Worm (Caenorhabditis elegans) whole organism, L4 larva: ENCODE measurements around the gene C27D6.15.

Experiments
- D1046.2 ChIP-seq: fragments of 200-800 bp; sonication (Bioruptor generic); IDR thresholded peaks from 2 replicates; pipeline ENCODE4 v1.3.6; 2022; ENCODE audit warnings: missing genetic modification characterization, missing compliant biosample characterization
- F49E8.2 ChIP-seq: sonication (generic microtip); optimal IDR thresholded peaks from 2 replicates; lab custom pipeline; 2016; ENCODE audit warnings: missing compliant biosample characterization, mild to moderate bottlenecking, missing genetic modification characterization, borderline replicate concordance
- Y75B8A.6 ChIP-seq: fragments of 200-800 bp; sonication (Bioruptor generic); IDR thresholded peaks from 2 replicates; pipeline ENCODE4 v1.3.6; 2022; ENCODE audit warnings: missing genetic modification reagents, missing genetic modification characterization, missing compliant biosample characterization
- aha-1 ChIP-seq: fragments of 150-350 bp; peaks from one replicate; lab custom pipeline; 2014; ENCODE audit warnings: missing biosample characterization, missing genetic modification characterization
- aly-2 ChIP-seq: sonication (generic microtip); optimal IDR thresholded peaks from 2 replicates; lab custom pipeline; 2018; ENCODE audit warnings: missing biosample characterization, missing genetic modification characterization
- attf-4 ChIP-seq: sonication (generic microtip); optimal IDR thresholded peaks from 3 replicates; lab custom pipeline; 2017; ENCODE audit warnings: missing biosample characterization, missing genetic modification characterization
- ceh-28 ChIP-seq: fragments of 150-350 bp; optimal IDR thresholded peaks from 2 replicates; lab custom pipeline; 2014; ENCODE audit warnings: missing biosample characterization, missing genetic modification reagents, missing genetic modification characterization
- ceh-62 ChIP-seq: sonication (generic microtip); optimal IDR thresholded peaks from 2 replicates; lab custom pipeline; 2017; ENCODE audit warnings: missing biosample characterization, missing genetic modification characterization
- cey-2 ChIP-seq: sonication (generic microtip); optimal IDR thresholded peaks from 3 replicates; lab custom pipeline; 2017; ENCODE audit warnings: missing genetic modification characterization, mild to moderate bottlenecking, missing compliant biosample characterization, antibody characterized with exemption, borderline replicate concordance; ENCODE audit not compliant: insufficient read depth
- ctbp-1 ChIP-seq: fragments of 200-800 bp; sonication (Bioruptor generic); IDR thresholded peaks from 2 replicates; pipeline ENCODE4 v1.3.6; 2022; ENCODE audit warnings: missing genetic modification reagents, missing genetic modification characterization, missing compliant biosample characterization
- daf-16 ChIP-seq, 3 experiments: sonication (generic microtip); optimal IDR thresholded peaks; 2 replicates each; lab custom pipeline; 2016 to 2017; ENCODE audit warnings: missing genetic modification characterization in 3 of 3, missing genetic modification reagents in 3 of 3, mild to moderate bottlenecking in 2 of 3, missing compliant biosample characterization in 2 of 3, missing biosample characterization in 1 of 3, moderate library complexity in 1 of 3
- dmd-6 ChIP-seq: fragments of 200-800 bp; sonication (Bioruptor generic); IDR thresholded peaks from 2 replicates; pipeline ENCODE4 v1.3.6; 2022; ENCODE audit warnings: missing genetic modification reagents, missing genetic modification characterization, missing compliant biosample characterization
- dpl-1 ChIP-seq: fragments of 150-350 bp; optimal IDR thresholded peaks from 2 replicates; lab custom pipeline; 2014; ENCODE audit warnings: missing biosample characterization, missing genetic modification reagents, missing genetic modification characterization
- egl-43 ChIP-seq: fragments of 200-800 bp; sonication (Bioruptor generic); IDR thresholded peaks from 2 replicates; pipeline ENCODE4 v1.3.6; 2022; ENCODE audit warnings: missing genetic modification reagents, missing genetic modification characterization, missing compliant biosample characterization
- fkh-10 ChIP-seq: fragments of 150-350 bp; optimal IDR thresholded peaks from 2 replicates; lab custom pipeline; 2014; ENCODE audit warnings: missing biosample characterization, missing genetic modification reagents, missing genetic modification characterization
- fos-1 ChIP-seq: fragments of 150-350 bp; optimal IDR thresholded peaks from 2 replicates; lab custom pipeline; 2014; ENCODE audit warnings: missing biosample characterization, missing genetic modification characterization
- gei-8 ChIP-seq: fragments of 200-800 bp; sonication (Bioruptor generic); optimal IDR thresholded peaks from 2 replicates; lab custom pipeline; 2018; ENCODE audit warnings: mild to moderate bottlenecking, missing genetic modification characterization, missing compliant biosample characterization
- hif-1 ChIP-seq, 2 experiments: sonication (generic microtip); optimal IDR thresholded peaks; 2 replicates each; lab custom pipeline; 2016 to 2017; ENCODE audit warnings: missing compliant biosample characterization in 2 of 2, missing genetic modification characterization in 2 of 2, missing genetic modification reagents in 2 of 2, missing genotype in 2 of 2, mild to moderate bottlenecking in 1 of 2
- jun-1 ChIP-seq: fragments of 150-350 bp; optimal IDR thresholded peaks from 2 replicates; lab custom pipeline; 2014; ENCODE audit warnings: missing biosample characterization, missing genetic modification reagents, missing genetic modification characterization
- lin-1 ChIP-seq: fragments of 200-800 bp; sonication (Bioruptor generic); IDR thresholded peaks from 2 replicates; pipeline ENCODE4 v1.3.6; 2022; ENCODE audit warnings: missing genetic modification reagents, missing genetic modification characterization, missing compliant biosample characterization
- lin-15B ChIP-seq: fragments of 150-350 bp; sonication (generic microtip); optimal IDR thresholded peaks from 3 replicates; lab custom pipeline; 2014; ENCODE audit warnings: missing biosample characterization, missing genetic modification characterization
- lsy-2 ChIP-seq, 2 experiments: fragments of 150-350 bp in 1 of 2; sonication (generic microtip) in 1 of 2; optimal IDR thresholded peaks; 2 replicates each; lab custom pipeline; 2014 to 2017; ENCODE audit warnings: missing biosample characterization in 2 of 2, missing genetic modification characterization in 2 of 2
- madf-5 ChIP-seq, 2 experiments: fragments of 200-800 bp; sonication (Bioruptor generic); IDR thresholded peaks; 2 replicates each; pipeline ENCODE4 v1.3.6; 2022; ENCODE audit warnings: missing compliant biosample characterization in 2 of 2, missing genetic modification characterization in 2 of 2
- mdl-1 ChIP-seq, 2 experiments: fragments of 150-350 bp in 1 of 2; sonication (generic microtip) in 1 of 2; optimal IDR thresholded peaks; 2 replicates each; lab custom pipeline; 2014 to 2017; ENCODE audit warnings: missing biosample characterization in 2 of 2, missing genetic modification characterization in 2 of 2
- nhr-102 ChIP-seq: sonication (generic microtip); optimal IDR thresholded peaks from 2 replicates; lab custom pipeline; 2016; ENCODE audit warnings: mild to moderate bottlenecking, missing genetic modification characterization, moderate library complexity, missing compliant biosample characterization
- nhr-11 ChIP-seq: fragments of 150-350 bp; optimal IDR thresholded peaks from 2 replicates; lab custom pipeline; 2014; ENCODE audit warnings: missing biosample characterization, missing genetic modification characterization
- nhr-237 ChIP-seq: sonication (generic microtip); optimal IDR thresholded peaks from 2 replicates; lab custom pipeline; 2017; ENCODE audit warnings: missing biosample characterization, missing genetic modification characterization
- nhr-48 ChIP-seq: sonication (generic microtip); optimal IDR thresholded peaks from 2 replicates; lab custom pipeline; 2016; ENCODE audit warnings: mild to moderate bottlenecking, missing genetic modification characterization, missing compliant biosample characterization
- nhr-6 ChIP-seq: fragments of 150-350 bp; optimal IDR thresholded peaks from 2 replicates; lab custom pipeline; 2014; ENCODE audit warnings: missing biosample characterization, missing genetic modification characterization
- sdz-12 ChIP-seq: fragments of 200-800 bp; sonication (Bioruptor generic); optimal IDR thresholded peaks from 2 replicates; lab custom pipeline; 2018; ENCODE audit warnings: mild to moderate bottlenecking, missing genetic modification characterization, missing compliant biosample characterization
- set-16 ChIP-seq: fragments of 200-800 bp; sonication (Bioruptor generic); IDR thresholded peaks from 2 replicates; pipeline ENCODE4 v1.3.6; 2022; ENCODE audit warnings: missing genetic modification reagents, missing genetic modification characterization, missing compliant biosample characterization
- snpc-1.2 ChIP-seq: fragments of 200-800 bp; sonication (Bioruptor generic); IDR thresholded peaks from 2 replicates; pipeline ENCODE4 v1.3.6; 2022; ENCODE audit warnings: missing genetic modification reagents, missing genetic modification characterization, missing compliant biosample characterization
- snpc-4 ChIP-seq: fragments of 150-350 bp; optimal IDR thresholded peaks from 2 replicates; lab custom pipeline; 2014; ENCODE audit warnings: missing biosample characterization, missing genetic modification characterization
- tag-97 ChIP-seq: fragments of 200-800 bp; sonication (Bioruptor generic); IDR thresholded peaks from 2 replicates; pipeline ENCODE4 v1.3.6; 2022; ENCODE audit warnings: missing genetic modification characterization, missing compliant biosample characterization
- unc-62 ChIP-seq, 3 experiments: fragments of 150-350 bp in 1 of 3; sonication (generic microtip); optimal IDR thresholded peaks in 2 of 3; peaks in 1 of 3; 1 replicate in 1 of 3; 2 replicates in 2 of 3; lab custom pipeline; 2014 to 2017; ENCODE audit warnings: missing biosample characterization in 3 of 3, missing genetic modification characterization in 3 of 3, missing genetic modification reagents in 3 of 3, missing genotype in 1 of 3

C27D6.15 gene

ce11 chrII:5166738-5167137 is 5.0 kb upstream of the C27D6.15 start, which contains the start of gene srb-3:
Gene srb-3 (minus strand): TSS chrII:5166838.
- TF ChIP-seq lin-15B (tag; lab: Kevin White, UChicago) (no peak), fos-1 (no peak), cey-2 (no peak), tag-97 (no peak), lin-1 (no peak), egl-43 (GFP tag; lab: Robert Waterston, UW) (no peak), snpc-4 (no peak), nhr-11 (tag; lab: Kevin White, UChicago) (no peak), fkh-10 (GFP tag; lab: Kevin White, UChicago) (no peak), ceh-28 (no peak), sdz-12 (GFP tag; lab: Kevin White, UChicago) (no peak), attf-4 (tag; lab: Kevin White, UChicago) (no peak)

- TF ChIP-seq unc-62 (GFP tag; optimal IDR thresholded peaks at IDR 0.05 in 1 of 2; lab: Kevin White, UChicago) (peak in 1 of 2 experiments; percentile 15), unc-62 (tag; optimal IDR thresholded peaks at IDR 0.05; lab: Kevin White, UChicago) (no peak), madf-5 (GFP tag; IDR thresholded peaks at IDR 0.05; lab: Robert Waterston, UW) (no peak)
- TF ChIP-seq, all 104 proteins: peak for 1
Measured at ce11 chrII:5170932-5171331, 778 bp upstream of the C27D6.15 start, which contains the start of gene srb-1. Gene srb-1 (minus strand): TSS chrII:5171032.

DNA sequence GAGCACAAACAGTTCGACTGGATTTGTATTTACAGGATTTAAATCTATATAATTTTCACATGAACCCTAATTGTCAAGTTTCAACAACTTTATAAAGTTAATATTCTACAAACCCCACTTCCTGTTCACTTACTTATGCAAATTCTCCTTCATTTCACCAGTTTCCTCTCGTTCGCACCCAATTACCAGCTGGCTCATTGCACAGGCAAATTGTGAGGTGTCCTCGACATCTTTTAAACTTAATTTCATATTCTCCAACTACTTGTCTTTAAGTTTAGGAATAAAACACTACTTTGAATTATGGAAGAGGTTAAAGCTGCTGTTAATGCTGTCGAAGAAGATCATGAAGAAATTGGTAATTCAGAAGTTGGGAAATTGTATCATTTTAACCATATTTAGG is 741 bp downstream of the C27D6.15 start, which contains the start of gene C27D6.1:
TSS of gene C27D6.1 (plus strand) at position 301 of the 400 bp plus-strand sequence.
- TF ChIP-seq ctbp-1 (GFP tag; lab: Robert Waterston, UW): no peak
- TF ChIP-seq aha-1 (tag; lab: Kevin White, UChicago): peak; percentile 5
- TF ChIP-seq unc-62 (GFP tag; optimal IDR thresholded peaks at IDR 0.05 in 1 of 2; lab: Kevin White, UChicago): peak in 1 of 2 experiments; percentile 74
- no peak for TF ChIP-seq unc-62 (tag; optimal IDR thresholded peaks at IDR 0.05; lab: Kevin White, UChicago)

DNA sequence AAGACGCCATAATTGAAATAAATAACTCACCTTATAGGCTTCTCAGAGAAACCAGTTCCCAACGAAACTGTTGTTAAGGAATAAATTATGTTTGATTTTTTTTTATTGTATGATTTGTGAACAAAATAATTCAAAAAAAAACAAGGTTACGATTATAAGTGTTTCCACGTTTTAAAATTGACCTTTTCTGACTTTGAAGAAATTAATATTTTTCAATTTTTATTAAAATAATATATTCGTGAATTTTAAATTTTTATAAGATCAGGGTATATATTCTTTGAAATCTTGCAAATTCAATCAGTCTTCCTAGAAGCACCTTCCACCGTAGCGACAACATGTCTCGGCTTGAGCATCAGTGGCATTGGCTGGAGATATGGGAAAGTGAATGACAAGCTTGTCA is 2.7 kb downstream of the C27D6.15 start, which contains the start of gene C27D6.3:
TSS of gene C27D6.3 (minus strand) at position 101 of the 400 bp plus-strand sequence.
- no peak for TF ChIP-seq daf-16 (GFP tag; optimal IDR thresholded peaks at IDR 0.05; lab: Kevin White, UChicago)
- no peak for TF ChIP-seq daf-16 (tag; optimal IDR thresholded peaks at IDR 0.05; lab: Kevin White, UChicago)
- TF ChIP-seq nhr-6 (tag; lab: Kevin White, UChicago): no peak
- no peak for TF ChIP-seq hif-1 (tag; optimal IDR thresholded peaks at IDR 0.05; lab: Kevin White, UChicago)
- no peak for TF ChIP-seq snpc-4
- no peak for TF ChIP-seq nhr-48 (tag; lab: Kevin White, UChicago)
- TF ChIP-seq dmd-6: no peak
- no peak for TF ChIP-seq D1046.2 (GFP tag; lab: Robert Waterston, UW)
- TF ChIP-seq nhr-102 (tag; lab: Kevin White, UChicago): no peak
- TF ChIP-seq nhr-237 (tag; lab: Kevin White, UChicago): no peak
- TF ChIP-seq F49E8.2 (tag; lab: Kevin White, UChicago): no peak
- TF ChIP-seq jun-1 (tag; lab: Kevin White, UChicago): no peak
- no peak for TF ChIP-seq ceh-62 (tag; lab: Kevin White, UChicago)
- no peak for TF ChIP-seq snpc-1.2 (GFP tag; lab: Robert Waterston, UW)
- TF ChIP-seq Y75B8A.6: no peak

DNA sequence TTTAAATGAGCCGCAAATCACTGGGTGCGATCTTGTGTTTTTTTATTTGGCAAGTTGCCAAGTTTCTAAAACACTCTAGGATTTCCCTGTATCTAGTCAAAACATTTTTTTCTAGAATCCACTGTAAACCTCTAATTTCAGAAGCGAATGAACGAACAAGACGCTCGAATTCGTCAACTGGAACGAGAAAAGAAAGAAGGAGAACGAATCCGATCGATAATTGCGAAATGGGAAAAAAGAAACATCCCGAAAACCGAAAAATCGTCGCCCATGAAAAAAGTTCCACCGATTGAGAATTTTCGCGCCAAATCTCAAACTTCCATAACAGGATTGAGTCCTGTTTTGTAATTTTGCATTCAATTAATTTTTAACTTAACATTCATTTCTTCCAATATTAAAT is 5.2 kb downstream of the C27D6.15 start:
- TF ChIP-seq dpl-1 (GFP tag; lab: Kevin White, UChicago): no peak
- TF ChIP-seq set-16 (GFP tag; lab: Robert Waterston, UW): no peak
- peak in 1 of 2 experiments; percentile 37 for TF ChIP-seq unc-62 (GFP tag; optimal IDR thresholded peaks at IDR 0.05 in 1 of 2; lab: Kevin White, UChicago)
- TF ChIP-seq unc-62 (tag; optimal IDR thresholded peaks at IDR 0.05; lab: Kevin White, UChicago): no peak
- TF ChIP-seq mdl-1 (tag; optimal IDR thresholded peaks at IDR 0.05; lab: Kevin White, UChicago): no peak
- no peak for TF ChIP-seq gei-8 (GFP tag; lab: Kevin White, UChicago)
- TF ChIP-seq lsy-2 (tag; optimal IDR thresholded peaks at IDR 0.05; lab: Kevin White, UChicago): no peak
- TF ChIP-seq aha-1 (tag; lab: Kevin White, UChicago): peak; percentile 93
- TF ChIP-seq snpc-1.2 (GFP tag; lab: Robert Waterston, UW): no peak
- no peak for TF ChIP-seq aly-2 (tag; lab: Kevin White, UChicago)
